Worm (Caenorhabditis elegans): ENCODE data around the gene C09E7.11.

C09E7.11 gene

ce11 chrIII:6504157-6504556, 27.0 kb upstream of the C09E7.11 start:
- TF ChIP-seq attf-3 (GFP tag; conservative IDR thresholded peaks at IDR 0.05): peak; percentile 79

ce11 chrIII:6507832-6508231, 23.4 kb upstream of the C09E7.11 start, which contains the start of gene F23F12.12:
F23F12.12 (plus strand) TSS chrIII:6508132.
- no peak for TF ChIP-seq nhr-80 (tag; optimal IDR thresholded peaks at IDR 0.05)
- TF ChIP-seq F55B11.4 (tag; optimal IDR thresholded peaks at IDR 0.05; ENCODE audit: borderline replicate concordance, insufficient read depth): no peak
- no peak for TF ChIP-seq aptf-3 (GFP tag; IDR thresholded peaks at IDR 0.05)
- no peak for TF ChIP-seq athp-1 (tag; optimal IDR thresholded peaks at IDR 0.05)
- no peak for TF ChIP-seq Y95B8A.8 (GFP tag; IDR thresholded peaks at IDR 0.05)
- TF ChIP-seq ccch-3 (GFP tag; optimal IDR thresholded peaks at IDR 0.05): no peak

- no peak for TF ChIP-seq unc-130 (GFP tag; optimal IDR thresholded peaks at IDR 0.05)
- no peak for TF ChIP-seq let-607 (tag; optimal IDR thresholded peaks at IDR 0.05)
- TF ChIP-seq nfyb-1 (GFP tag; IDR thresholded peaks at IDR 0.05): no peak
- TF ChIP-seq F57A8.1 (GFP tag; optimal IDR thresholded peaks at IDR 0.05): no peak
- no peak for TF ChIP-seq K12H6.12 (tag; optimal IDR thresholded peaks at IDR 0.05)
- TF ChIP-seq tbx-9 (tag; optimal IDR thresholded peaks at IDR 0.05; ENCODE audit: borderline replicate concordance): no peak
Measured at ce11 chrIII:6508327-6508726, 22.9 kb upstream of the C09E7.11 start.

ce11 chrIII:6509301-6509700, 21.9 kb upstream of the C09E7.11 start:
- TF ChIP-seq lin-26 (GFP tag; IDR thresholded peaks at IDR 0.05) (peak; percentile 46), rcor-1 (GFP tag; IDR thresholded peaks at IDR 0.05) (no peak)

ce11 chrIII:6513759-6514158, 17.4 kb upstream of the C09E7.11 start:
- peak; percentile 44 for TF ChIP-seq rpc-1 (optimal IDR thresholded peaks at IDR 0.05)
- TF ChIP-seq rpc-1 (tag; optimal IDR thresholded peaks at IDR 0.05): peak; percentile 75
- peak; percentile 73 for TF ChIP-seq lin-26 (GFP tag; IDR thresholded peaks at IDR 0.05)
- peak; percentile 70 for TF ChIP-seq him-1 (tag; optimal IDR thresholded peaks at IDR 0.05)
- TF ChIP-seq ztf-25 (GFP tag; IDR thresholded peaks at IDR 0.05): peak; percentile 36; the same call in 1 of the 2 replicates
- peak; percentile 81 for TF ChIP-seq tbp1 (GFP tag; optimal IDR thresholded peaks at IDR 0.05)
- TF ChIP-seq B0261.1 (tag; optimal IDR thresholded peaks at IDR 0.05): peak; percentile 56
- peak; percentile 33 for TF ChIP-seq F23B12.7 (tag; optimal IDR thresholded peaks at IDR 0.05; ENCODE audit: insufficient read depth)

- no peak for TF ChIP-seq nhr-179 (tag; optimal IDR thresholded peaks at IDR 0.05)
- TF ChIP-seq bed-2 (GFP tag; IDR thresholded peaks at IDR 0.05): no peak
- no peak for TF ChIP-seq ztf-26 (tag; optimal IDR thresholded peaks at IDR 0.05)
- no peak for TF ChIP-seq attf-3 (GFP tag; conservative IDR thresholded peaks at IDR 0.05)
- TF ChIP-seq ztf-6 (GFP tag; IDR thresholded peaks at IDR 0.05): no peak
- no peak for TF ChIP-seq let-607 (tag; optimal IDR thresholded peaks at IDR 0.05)
- TF ChIP-seq F49E8.2 (tag; optimal IDR thresholded peaks at IDR 0.05; ENCODE audit: insufficient read depth): no peak
- TF ChIP-seq K11D2.4 (GFP tag; IDR thresholded peaks at IDR 0.05): no peak
Measured at ce11 chrIII:6514673-6515072, 16.5 kb upstream of the C09E7.11 start, which contains the start of gene acr-5. acr-5 (minus strand) TSS chrIII:6514773.

- no peak for TF ChIP-seq Y56A3A.18 (GFP tag; IDR thresholded peaks at IDR 0.05)
Measured at ce11 chrIII:6519949-6520348, 11.2 kb upstream of the C09E7.11 start, which contains the start of gene C09E7.10. C09E7.10 (minus strand) TSS chrIII:6520049.
